Fruit fly (Drosophila melanogaster) whole organism: ENCODE measurements around the gene Atx-1.

Experiments used
- CG8478 ChIP-seq: fragments of >200 bp; optimal IDR thresholded peaks from 2 replicates; lab custom pipeline; 2018; ENCODE audit warnings: inconsistent platforms
- EcR ChIP-seq, 2 experiments: fragments of >200 bp; optimal IDR thresholded peaks; 2 replicates each; lab custom pipeline; 2017; ENCODE audit warnings: missing biosample characterization in 2 of 2, missing genetic modification characterization in 2 of 2, missing genetic modification reagents in 2 of 2
- pan ChIP-seq: fragments of >200 bp; optimal IDR thresholded peaks from 2 replicates; lab custom pipeline; 2017
- psq ChIP-seq: fragments of >200 bp; optimal IDR thresholded peaks from 2 replicates; lab custom pipeline; 2017
- usp ChIP-seq: fragments of >200 bp; optimal IDR thresholded peaks from 2 replicates; lab custom pipeline; 2017; ENCODE audit warnings: missing biosample characterization, missing genetic modification characterization, mixed read lengths

dm6 chrX:6849178-6849956, 26.4 kb downstream of the Atx-1 start, which contains the start of the genes Cht11 and CG4558:
- TF ChIP-seq usp: no peak
- TF ChIP-seq EcR (GFP tag; optimal IDR thresholded peaks at IDR 0.05; lab: Kevin White, UChicago): no peak
- TF ChIP-seq pan (lab: Kevin White, UChicago): no peak
- no peak for TF ChIP-seq psq (lab: Kevin White, UChicago)
- TF ChIP-seq CG8478 (lab: Kevin White, UChicago): no peak
